Worm (Caenorhabditis elegans) whole organism, late embryonic: ENCODE results near the gene ZC239.5.

ENCODE experiments used
- C38D4.7 ChIP-seq: fragments of 200-800 bp; sonication (Bioruptor generic); optimal IDR thresholded peaks from 2 replicates; lab custom pipeline; 2018; ENCODE audit warnings: mild to moderate bottlenecking, missing genetic modification characterization, moderate library complexity, missing compliant biosample characterization
- K02D7.2 ChIP-seq: sonication (generic microtip); optimal IDR thresholded peaks from 2 replicates; lab custom pipeline; 2017; ENCODE audit warnings: mild to moderate bottlenecking, missing genetic modification characterization, missing compliant biosample characterization
- K09A11.1 ChIP-seq: sonication (generic microtip); optimal IDR thresholded peaks from 2 replicates; lab custom pipeline; 2017; ENCODE audit warnings: antibody characterized with exemption, mild to moderate bottlenecking, missing genetic modification characterization, missing compliant biosample characterization; ENCODE audit not compliant: insufficient read depth
- T23F11.4 ChIP-seq: fragments of 200-800 bp; sonication (Bioruptor generic); optimal IDR thresholded peaks from 2 replicates; lab custom pipeline; 2018; ENCODE audit warnings: mild to moderate bottlenecking, missing genetic modification characterization, missing compliant biosample characterization
- ahr-1 ChIP-seq: sonication (generic microtip); optimal IDR thresholded peaks from 2 replicates; lab custom pipeline; 2016; ENCODE audit warnings: missing genetic modification characterization, missing compliant biosample characterization
- ceh-14 ChIP-seq: sonication (generic microtip); optimal IDR thresholded peaks from 2 replicates; lab custom pipeline; 2016; ENCODE audit warnings: missing genotype, missing genetic modification characterization, missing compliant biosample characterization
- ceh-18 ChIP-seq: sonication (generic microtip); optimal IDR thresholded peaks from 2 replicates; lab custom pipeline; 2016; ENCODE audit warnings: missing genetic modification characterization, missing compliant biosample characterization
- ceh-22 ChIP-seq: sonication (generic microtip); optimal IDR thresholded peaks from 2 replicates; lab custom pipeline; 2017; ENCODE audit warnings: missing biosample characterization, missing genetic modification characterization
- ceh-24 ChIP-seq: sonication (generic microtip); optimal IDR thresholded peaks from 2 replicates; lab custom pipeline; 2016; ENCODE audit warnings: mild to moderate bottlenecking, missing genetic modification characterization, missing compliant biosample characterization
- ceh-30 ChIP-seq: fragments of 150-350 bp; optimal IDR thresholded peaks from 2 replicates; lab custom pipeline; 2014; ENCODE audit warnings: missing biosample characterization, missing genetic modification characterization
- ceh-31 ChIP-seq: sonication (generic microtip); optimal IDR thresholded peaks from 2 replicates; lab custom pipeline; 2016; ENCODE audit warnings: missing genetic modification characterization, missing compliant biosample characterization
- ceh-34 ChIP-seq: sonication (generic microtip); optimal IDR thresholded peaks from 2 replicates; lab custom pipeline; 2016; ENCODE audit warnings: mild to moderate bottlenecking, missing genetic modification characterization, missing compliant biosample characterization
- ceh-48 ChIP-seq: sonication (generic microtip); optimal IDR thresholded peaks from 2 replicates; lab custom pipeline; 2016; ENCODE audit warnings: missing genetic modification characterization, inconsistent platforms, missing compliant biosample characterization
- ceh-6 ChIP-seq: fragments of 200-800 bp; sonication (Bioruptor generic); optimal IDR thresholded peaks from 2 replicates; lab custom pipeline; 2018; ENCODE audit warnings: mild to moderate bottlenecking, missing genetic modification characterization, missing compliant biosample characterization
- che-1 ChIP-seq: sonication (generic microtip); optimal IDR thresholded peaks from 2 replicates; lab custom pipeline; 2016; ENCODE audit warnings: mild to moderate bottlenecking, missing genetic modification characterization, missing compliant biosample characterization
- dmd-4 ChIP-seq: sonication (generic microtip); optimal IDR thresholded peaks from 2 replicates; lab custom pipeline; 2016; ENCODE audit warnings: borderline replicate concordance, missing genetic modification characterization, missing compliant biosample characterization
- elt-2 ChIP-seq: sonication (generic microtip); optimal IDR thresholded peaks from 2 replicates; lab custom pipeline; 2016; ENCODE audit warnings: missing genetic modification reagents, missing genetic modification characterization, missing compliant biosample characterization
- ets-4 ChIP-seq: sonication (generic microtip); optimal IDR thresholded peaks from 2 replicates; lab custom pipeline; 2016; ENCODE audit warnings: missing genetic modification characterization, missing compliant biosample characterization
- fkh-6 ChIP-seq: sonication (generic microtip); optimal IDR thresholded peaks from 2 replicates; lab custom pipeline; 2016; ENCODE audit warnings: missing genetic modification characterization, missing compliant biosample characterization
- hlh-13 ChIP-seq: fragments of 200-800 bp; sonication (Bioruptor generic); optimal IDR thresholded peaks from 2 replicates; lab custom pipeline; 2018; ENCODE audit warnings: mild to moderate bottlenecking, missing genetic modification characterization, missing compliant biosample characterization
- hlh-15 ChIP-seq: sonication (generic microtip); optimal IDR thresholded peaks from 2 replicates; lab custom pipeline; 2016; ENCODE audit warnings: missing genetic modification characterization, missing compliant biosample characterization
- hlh-30 ChIP-seq: sonication (generic microtip); optimal IDR thresholded peaks from 2 replicates; lab custom pipeline; 2017; ENCODE audit warnings: antibody characterized with exemption, missing genetic modification characterization, missing compliant biosample characterization; ENCODE audit not compliant: insufficient read depth
- hlh-6 ChIP-seq: sonication (generic microtip); optimal IDR thresholded peaks from 2 replicates; lab custom pipeline; 2016; ENCODE audit warnings: missing genotype, missing genetic modification characterization, missing compliant biosample characterization
- hlh-8 ChIP-seq: sonication (generic microtip); optimal IDR thresholded peaks from 2 replicates; lab custom pipeline; 2016; ENCODE audit warnings: missing genotype, missing genetic modification characterization, missing compliant biosample characterization
- lim-6 ChIP-seq: sonication (generic microtip); optimal IDR thresholded peaks from 2 replicates; lab custom pipeline; 2016; ENCODE audit warnings: missing genetic modification characterization, missing compliant biosample characterization
- lin-11 ChIP-seq: fragments of 200-800 bp; sonication (Bioruptor generic); optimal IDR thresholded peaks from 2 replicates; lab custom pipeline; 2018; ENCODE audit warnings: mild to moderate bottlenecking, missing genetic modification characterization, missing compliant biosample characterization
- madf-2 ChIP-seq: sonication (generic microtip); optimal IDR thresholded peaks from 2 replicates; lab custom pipeline; 2017; ENCODE audit warnings: missing genetic modification characterization, missing compliant biosample characterization
- mec-3 ChIP-seq: sonication (generic microtip); optimal IDR thresholded peaks from 2 replicates; lab custom pipeline; 2016; ENCODE audit warnings: borderline replicate concordance, missing genetic modification characterization, missing compliant biosample characterization
- nhr-232 ChIP-seq: sonication (generic microtip); optimal IDR thresholded peaks from 2 replicates; lab custom pipeline; 2016; ENCODE audit warnings: missing genetic modification characterization, missing compliant biosample characterization
- pax-1 ChIP-seq: fragments of 150-350 bp; optimal IDR thresholded peaks from 2 replicates; lab custom pipeline; 2014; ENCODE audit warnings: missing biosample characterization, missing genetic modification characterization
- pha-2 ChIP-seq: sonication (generic microtip); optimal IDR thresholded peaks from 2 replicates; lab custom pipeline; 2017; ENCODE audit warnings: mild to moderate bottlenecking, missing genetic modification characterization, missing compliant biosample characterization
- pros-1 ChIP-seq: fragments of 150-350 bp; optimal IDR thresholded peaks from 2 replicates; lab custom pipeline; 2014; ENCODE audit warnings: missing biosample characterization, missing genetic modification reagents, missing genetic modification characterization
- tbx-7 ChIP-seq: sonication (generic microtip); optimal IDR thresholded peaks from 2 replicates; lab custom pipeline; 2016; ENCODE audit warnings: missing genotype, missing genetic modification characterization, missing compliant biosample characterization
- ttx-3 ChIP-seq: sonication (generic microtip); optimal IDR thresholded peaks from 2 replicates; lab custom pipeline; 2016; ENCODE audit warnings: missing genetic modification reagents, missing genetic modification characterization, missing compliant biosample characterization
- unc-3 ChIP-seq, 2 experiments: fragments of 200-800 bp in 1 of 2; sonication (Bioruptor generic) in 1 of 2; sonication (generic microtip) in 1 of 2; conservative IDR thresholded peaks in 1 of 2; optimal IDR thresholded peaks in 1 of 2; 2 replicates each; pipeline versions ENCODE4 v1.3.6 to Lab custom; 2016 to 2022; ENCODE audit warnings: missing compliant biosample characterization in 2 of 2, missing genetic modification characterization in 2 of 2, missing genetic modification reagents in 1 of 2
- unc-86 ChIP-seq: sonication (generic microtip); optimal IDR thresholded peaks from 2 replicates; lab custom pipeline; 2016; ENCODE audit warnings: missing genetic modification characterization, missing compliant biosample characterization
- zip-5 ChIP-seq: sonication (generic microtip); optimal IDR thresholded peaks from 2 replicates; lab custom pipeline; 2016; ENCODE audit warnings: missing genetic modification characterization, missing compliant biosample characterization

The ZC239.5 gene

DNA sequence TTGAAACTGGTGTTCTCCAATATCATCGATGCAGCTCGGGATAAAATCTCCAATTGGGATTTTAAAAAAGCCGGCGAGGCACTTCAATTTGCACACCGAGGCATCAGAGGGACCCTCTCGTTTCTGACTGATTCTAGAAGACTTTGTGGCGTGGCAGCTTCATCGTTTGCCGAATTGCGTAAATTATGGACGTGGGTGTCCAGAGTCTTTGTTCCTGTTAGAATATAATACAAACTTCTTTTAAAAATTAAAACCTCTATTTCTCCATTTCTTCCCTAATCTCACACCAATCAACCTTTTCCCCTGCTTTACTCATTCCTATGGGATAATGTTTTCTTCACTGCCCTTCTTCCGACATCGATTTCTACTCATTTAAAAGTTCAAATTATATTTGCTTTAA lies at the start of gene ZC239.5:
Gene ZC239.5 (plus strand): TSS at position 301 of the 400 bp plus-strand sequence.
- TF ChIP-seq ceh-18 (tag; lab: Kevin White, UChicago), result no peak
- TF ChIP-seq lim-6 (tag; lab: Kevin White, UChicago), result no peak
- TF ChIP-seq pha-2 (tag; lab: Kevin White, UChicago), result no peak
- TF ChIP-seq hlh-8, result no peak
- TF ChIP-seq ttx-3 (tag; lab: Kevin White, UChicago), result no peak
- no peak for TF ChIP-seq ceh-22 (tag; lab: Kevin White, UChicago)
- no peak for TF ChIP-seq unc-86
- TF ChIP-seq mec-3 (tag; lab: Kevin White, UChicago), result no peak
- TF ChIP-seq elt-2 (tag; lab: Kevin White, UChicago), result no peak
- TF ChIP-seq C38D4.7, result no peak
- no peak for TF ChIP-seq hlh-15 (tag; lab: Kevin White, UChicago)
- no peak for TF ChIP-seq madf-2 (tag; lab: Kevin White, UChicago)
- TF ChIP-seq ets-4 (tag; lab: Kevin White, UChicago), result no peak
- TF ChIP-seq fkh-6 (tag; lab: Kevin White, UChicago), result no peak
- TF ChIP-seq ahr-1, result no peak
- no peak for TF ChIP-seq che-1 (tag; lab: Kevin White, UChicago)
- TF ChIP-seq dmd-4, result no peak
- TF ChIP-seq, all 69 proteins: peak for 0

DNA sequence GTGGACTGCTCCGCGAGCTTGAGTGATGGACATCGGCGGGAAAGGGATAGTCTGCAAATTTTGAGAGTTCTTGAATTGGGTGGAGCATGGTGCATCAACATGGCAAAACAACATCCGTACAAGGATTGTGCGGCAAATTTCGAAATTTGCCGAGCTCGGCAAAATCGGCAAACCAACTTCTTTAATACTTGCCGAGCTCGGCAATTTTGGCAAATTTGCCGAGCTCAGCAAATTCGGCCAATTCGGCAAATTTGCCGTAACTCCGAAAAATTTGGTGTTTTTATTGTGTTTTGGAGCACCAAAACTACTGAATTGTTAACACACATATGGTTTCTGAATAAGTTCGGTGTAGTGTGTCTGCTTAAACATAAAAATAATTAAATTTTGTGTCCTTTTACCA lies 40.4 kb upstream of the ZC239.5 start, which contains the start of gene fbxc-55:
Gene fbxc-55 (minus strand): TSS at position 101 of the 400 bp plus-strand sequence.
- TF ChIP-seq lin-11 (tag; lab: Kevin White, UChicago) (no peak), ceh-14 (tag; lab: Kevin White, UChicago) (no peak), hlh-13 (GFP tag; lab: Kevin White, UChicago) (no peak), hlh-15 (tag; lab: Kevin White, UChicago) (no peak), ceh-48 (tag; lab: Kevin White, UChicago) (no peak), ceh-6 (GFP tag; lab: Kevin White, UChicago) (no peak), madf-2 (tag; lab: Kevin White, UChicago) (no peak), ceh-24 (no peak), K02D7.2 (no peak), T23F11.4 (GFP tag; lab: Kevin White, UChicago) (no peak)
- TF ChIP-seq, all 69 proteins: peak for 0

DNA sequence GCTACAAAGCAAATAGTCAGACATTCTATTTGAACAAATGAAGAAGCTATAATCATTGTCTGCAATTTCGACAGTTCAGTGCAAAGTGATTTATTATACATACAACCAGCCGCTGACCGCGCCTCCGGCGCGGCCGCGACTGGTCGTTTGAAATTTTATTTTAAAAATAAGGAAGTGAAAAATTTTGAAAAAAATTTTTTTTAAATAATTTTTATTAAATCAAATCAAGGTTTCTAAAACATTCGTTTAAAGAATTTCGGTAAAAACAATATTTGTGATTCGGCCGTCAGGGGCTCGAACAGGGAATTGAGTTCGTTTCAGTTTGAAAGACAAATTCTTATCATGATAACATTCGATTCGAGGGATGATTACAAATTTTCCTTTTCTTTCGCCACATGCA lies 38.3 kb upstream of the ZC239.5 start, which contains the start of gene Y27F2A.10:
Gene Y27F2A.10 (minus strand): TSS at position 101 of the 400 bp plus-strand sequence.
- no peak for TF ChIP-seq ceh-30 (tag; lab: Kevin White, UChicago)
- no peak for TF ChIP-seq unc-3 (GFP tag; conservative IDR thresholded peaks at IDR 0.05; lab: Robert Waterston, UW)
- TF ChIP-seq unc-3 (tag; optimal IDR thresholded peaks at IDR 0.05; lab: Kevin White, UChicago), result no peak
- TF ChIP-seq zip-5 (tag; lab: Kevin White, UChicago), result no peak
- no peak for TF ChIP-seq hlh-15 (tag; lab: Kevin White, UChicago)
- no peak for TF ChIP-seq unc-86
- TF ChIP-seq ceh-24, result no peak
- no peak for TF ChIP-seq tbx-7 (tag; lab: Kevin White, UChicago)
- TF ChIP-seq ceh-22 (tag; lab: Kevin White, UChicago), result no peak
- no peak for TF ChIP-seq hlh-8
- TF ChIP-seq lim-6 (tag; lab: Kevin White, UChicago), result no peak
- no peak for TF ChIP-seq ceh-34
- no peak for TF ChIP-seq madf-2 (tag; lab: Kevin White, UChicago)
- TF ChIP-seq ceh-48 (tag; lab: Kevin White, UChicago), result no peak
- TF ChIP-seq pax-1, result no peak
- TF ChIP-seq hlh-6 (tag; lab: Kevin White, UChicago), result no peak
- no peak for TF ChIP-seq K09A11.1 (tag; lab: Kevin White, UChicago)
- no peak for TF ChIP-seq ceh-31
- TF ChIP-seq pros-1, result no peak
- no peak for TF ChIP-seq hlh-30 (tag; lab: Kevin White, UChicago)
- no peak for TF ChIP-seq nhr-232 (tag; lab: Kevin White, UChicago)
- TF ChIP-seq, all 69 proteins: peak for 0
